Worm (Caenorhabditis elegans) whole organism, mixed stage, embryonic: ENCODE results near the gene T13F2.6.

ENCODE experiments used
- M03D4.4 ChIP-seq: sonication (generic microtip); optimal IDR thresholded peaks from 2 replicates; lab custom pipeline; 2017; ENCODE audit warnings: mild to moderate bottlenecking, missing genetic modification characterization, missing compliant biosample characterization
- blmp-1 ChIP-seq: fragments of 150-350 bp; optimal IDR thresholded peaks from 2 replicates; lab custom pipeline; 2014; ENCODE audit warnings: missing biosample characterization, missing genetic modification characterization
- ces-1 ChIP-seq: fragments of 150-350 bp; optimal IDR thresholded peaks from 2 replicates; lab custom pipeline; 2014; ENCODE audit warnings: missing biosample characterization, missing genetic modification reagents, missing genetic modification characterization
- mep-1 ChIP-seq: fragments of 150-350 bp; optimal IDR thresholded peaks from 2 replicates; lab custom pipeline; 2017; ENCODE audit warnings: missing biosample characterization, missing genetic modification reagents, missing genetic modification characterization, inconsistent platforms
- mls-2 ChIP-seq: sonication (generic microtip); optimal IDR thresholded peaks from 2 replicates; lab custom pipeline; 2016; ENCODE audit warnings: mild to moderate bottlenecking, missing genetic modification characterization, moderate library complexity, missing compliant biosample characterization
- nhr-12 ChIP-seq: fragments of 150-350 bp; optimal IDR thresholded peaks from 2 replicates; lab custom pipeline; 2014; ENCODE audit warnings: missing biosample characterization, missing genetic modification characterization
- nhr-237 ChIP-seq: fragments of 150-350 bp; optimal IDR thresholded peaks from 2 replicates; lab custom pipeline; 2014; ENCODE audit warnings: missing biosample characterization, missing genetic modification characterization
- nhr-28 ChIP-seq: fragments of 150-350 bp; optimal IDR thresholded peaks from 2 replicates; lab custom pipeline; 2014; ENCODE audit warnings: missing biosample characterization, missing genetic modification characterization
- nhr-76 ChIP-seq: sonication (generic microtip); optimal IDR thresholded peaks from 2 replicates; lab custom pipeline; 2017; ENCODE audit warnings: missing biosample characterization, missing genetic modification characterization
- sptf-1 ChIP-seq: sonication (generic microtip); optimal IDR thresholded peaks from 2 replicates; lab custom pipeline; 2017; ENCODE audit warnings: mild to moderate bottlenecking, missing genetic modification characterization, moderate library complexity, missing compliant biosample characterization
- unc-62 ChIP-seq: fragments of 150-350 bp; optimal IDR thresholded peaks from 2 replicates; lab custom pipeline; 2014; ENCODE audit warnings: missing biosample characterization, missing genetic modification reagents, missing genetic modification characterization

ce11 chrIV:9761751-9762150 lies 16.4 kb upstream of the T13F2.6 start:
- TF ChIP-seq nhr-76 (tag; lab: Kevin White, UChicago): no peak
- no peak for TF ChIP-seq nhr-28 (tag; lab: Kevin White, UChicago)
- no peak for TF ChIP-seq blmp-1
- no peak for TF ChIP-seq mep-1
- no peak for TF ChIP-seq M03D4.4 (tag; lab: Kevin White, UChicago)
- TF ChIP-seq sptf-1: no peak
- TF ChIP-seq nhr-12 (tag; lab: Kevin White, UChicago): no peak
- no peak for TF ChIP-seq nhr-237
- no peak for TF ChIP-seq ces-1 (GFP tag; lab: Kevin White, UChicago)
- TF ChIP-seq mls-2 (tag; lab: Kevin White, UChicago): no peak
- no peak for TF ChIP-seq unc-62 (GFP tag; lab: Kevin White, UChicago)
